Worm (Caenorhabditis elegans) whole organism, L3 larva: Measurements from ENCODE around the gene ZK662.5.

Experiments
- R02D3.7 ChIP-seq: fragments of 150-350 bp; optimal IDR thresholded peaks from 2 replicates; lab custom pipeline; 2014; ENCODE audit warnings: missing biosample characterization, missing genetic modification characterization
- ama-1 ChIP-seq: fragments of 150-350 bp; optimal IDR thresholded peaks from 2 replicates; lab custom pipeline; 2018
- egl-27 ChIP-seq: sonication (generic microtip); optimal IDR thresholded peaks from 4 replicates; lab custom pipeline; 2017; ENCODE audit warnings: missing biosample characterization, missing genetic modification reagents, missing genetic modification characterization
- elt-3 ChIP-seq, 3 experiments: fragments of 150-350 bp in 1 of 3; sonication (generic microtip) in 2 of 3; optimal IDR thresholded peaks; 2 replicates in 2 of 3; 4 replicates in 1 of 3; lab custom pipeline; 2014 to 2017; ENCODE audit warnings: missing biosample characterization in 3 of 3, missing genetic modification characterization in 3 of 3
- lsy-12 ChIP-seq: sonication (generic microtip); optimal IDR thresholded peaks from 2 replicates; lab custom pipeline; 2016; ENCODE audit warnings: mild to moderate bottlenecking, missing genetic modification characterization, missing compliant biosample characterization
- nhr-12 ChIP-seq: fragments of 150-350 bp; optimal IDR thresholded peaks from 2 replicates; lab custom pipeline; 2014; ENCODE audit warnings: missing biosample characterization, missing genetic modification characterization
- pqm-1 ChIP-seq: fragments of 150-350 bp; optimal IDR thresholded peaks from 2 replicates; lab custom pipeline; 2017; ENCODE audit warnings: missing biosample characterization, missing genetic modification characterization, inconsistent platforms
- skn-1 ChIP-seq: fragments of 150-350 bp; optimal IDR thresholded peaks from 2 replicates; lab custom pipeline; 2014; ENCODE audit warnings: missing biosample characterization, missing genetic modification characterization
- tbx-2 ChIP-seq: sonication (generic microtip); optimal IDR thresholded peaks from 2 replicates; lab custom pipeline; 2016; ENCODE audit warnings: mild to moderate bottlenecking, missing genetic modification characterization, missing compliant biosample characterization
- unc-62 ChIP-seq: fragments of 150-350 bp; sonication (generic microtip); optimal IDR thresholded peaks from 4 replicates; lab custom pipeline; 2014; ENCODE audit warnings: missing biosample characterization, missing genetic modification reagents, missing genetic modification characterization
- zag-1 ChIP-seq: fragments of 150-350 bp; optimal IDR thresholded peaks from 2 replicates; lab custom pipeline; 2014; ENCODE audit warnings: missing biosample characterization, missing genetic modification characterization

DNA sequence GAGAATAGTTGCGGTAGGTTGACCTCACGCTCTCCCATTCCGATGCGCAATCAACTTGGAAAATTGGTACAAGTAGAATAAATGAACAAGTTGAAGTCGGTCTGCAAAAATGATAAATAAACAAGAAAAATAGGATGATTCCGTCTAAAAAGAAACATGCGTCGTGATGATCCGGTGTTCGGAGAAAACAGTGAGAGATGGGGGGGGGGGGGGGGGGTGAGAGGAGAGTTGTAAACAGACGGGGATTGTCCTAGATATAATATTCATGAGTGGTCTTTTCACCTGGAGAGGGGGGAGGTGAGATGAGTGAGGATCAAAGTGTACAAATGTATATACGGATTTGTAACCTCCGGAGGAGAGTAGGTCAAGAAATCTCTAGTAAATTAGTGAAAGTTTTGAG lies 45.8 kb upstream of the ZK662.5 start, which contains the start of gene F59D12.2:
- no peak for TF ChIP-seq tbx-2
- TF ChIP-seq ama-1 (lab: Kevin White, UChicago), result no peak
- TF ChIP-seq nhr-12, result no peak
- TF ChIP-seq pqm-1 (tag; lab: Kevin White, UChicago), result no peak
- no peak for TF ChIP-seq R02D3.7 (tag; lab: Kevin White, UChicago)
- TF ChIP-seq zag-1, result no peak
- no peak for TF ChIP-seq lsy-12
- TF ChIP-seq skn-1 (tag; lab: Kevin White, UChicago), result no peak
- no peak for TF ChIP-seq unc-62
- TF ChIP-seq elt-3 (tag; optimal IDR thresholded peaks at IDR 0.05; lab: Kevin White, UChicago), result no peak
- no peak for TF ChIP-seq egl-27 (tag; lab: Kevin White, UChicago)
